Fruit fly (Drosophila melanogaster): Measurements from ENCODE around the gene numb.

DNA sequence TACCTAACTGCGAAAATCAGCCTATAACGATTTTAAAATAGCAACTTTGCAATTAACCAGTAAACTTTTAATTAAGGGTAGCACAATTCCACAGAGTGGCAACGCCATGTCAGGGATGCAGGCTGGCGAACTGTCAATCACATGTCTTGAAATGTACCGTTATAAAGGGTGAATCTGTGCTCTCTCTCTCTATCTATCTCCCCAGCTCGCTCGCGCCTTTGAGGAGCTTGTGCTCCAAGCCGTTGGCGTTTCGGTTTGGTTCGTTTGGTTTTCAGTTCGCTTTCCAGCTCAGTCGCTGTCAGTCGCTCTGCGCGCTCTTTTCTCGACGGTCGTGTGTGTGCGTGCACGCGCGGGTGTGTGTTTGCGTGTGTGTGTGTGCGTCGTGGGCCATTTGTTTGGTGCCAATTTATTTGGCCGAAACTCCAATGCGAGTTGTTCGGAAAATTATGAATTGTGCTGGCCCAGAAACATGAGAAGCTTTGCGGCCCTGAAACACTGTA lies at the start of gene numb:
- no peak for TF ChIP-seq lola (GFP tag; optimal IDR thresholded peaks at IDR 0.05)
- TF ChIP-seq foxo (GFP tag; optimal IDR thresholded peaks at IDR 0.05): no peak
- TF ChIP-seq ey (GFP tag; optimal IDR thresholded peaks at IDR 0.05): no peak
